Worm (Caenorhabditis elegans) whole organism, L4/young adult: ENCODE data around the gene chil-15.

Source experiments
- W03F9.2 ChIP-seq: fragments of 150-350 bp; optimal IDR thresholded peaks from 2 replicates; lab custom pipeline; 2014; ENCODE audit warnings: missing biosample characterization, missing genetic modification characterization
- him-1 ChIP-seq: sonication (generic microtip); optimal IDR thresholded peaks from 2 replicates; lab custom pipeline; 2016; ENCODE audit warnings: missing genotype, missing genetic modification reagents, missing genetic modification characterization, missing compliant biosample characterization

- TF ChIP-seq him-1: no peak
- TF ChIP-seq W03F9.2 (tag; lab: Kevin White, UChicago): no peak
Measured at ce11 chrII:9485081-9485730, 41.8 kb upstream of the chil-15 start.
